Fruit fly (Drosophila melanogaster): ENCODE measurements around the gene Wnk.

Wnk gene

DNA sequence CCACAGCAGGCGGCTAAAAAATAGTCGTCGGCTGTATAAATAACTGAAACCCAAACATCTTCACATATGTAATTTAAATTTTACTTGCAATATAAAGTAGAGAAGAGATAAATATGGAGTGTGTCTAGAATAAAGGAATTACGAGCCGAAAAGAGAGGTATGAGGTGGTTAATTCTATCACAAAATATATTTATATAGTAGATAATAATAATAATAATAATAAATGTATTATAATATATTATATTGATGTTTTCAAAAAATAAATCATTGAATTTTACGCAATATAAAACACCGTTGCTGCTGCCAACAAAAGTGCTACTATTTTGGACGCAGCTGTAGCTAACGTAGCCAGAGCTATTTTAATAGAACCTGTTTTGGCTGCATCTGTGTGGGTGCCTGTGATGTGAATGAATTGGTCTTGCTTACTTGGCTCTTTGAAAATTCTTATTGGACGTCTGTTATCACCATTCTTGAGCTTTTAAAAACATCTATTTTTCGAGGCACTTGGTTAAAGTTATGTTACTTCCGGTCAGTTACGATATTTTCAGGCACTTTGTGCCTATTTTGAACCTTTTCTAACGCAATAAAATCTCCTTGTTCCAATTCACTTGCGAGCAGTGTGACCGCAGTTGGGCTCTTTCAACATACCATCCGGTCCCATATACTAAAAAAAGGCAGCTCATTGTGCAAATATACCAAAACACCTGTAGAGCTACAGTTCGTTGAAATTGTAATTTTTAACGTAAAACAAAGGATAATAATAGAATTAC lies 57.7 kb downstream of the Wnk start, which contains the start of gene Hr78 (continued):
- TF ChIP-seq CG9437 (GFP tag; optimal IDR thresholded peaks at IDR 0.05) (peak; percentile 91), pnt (GFP tag; optimal IDR thresholded peaks at IDR 0.05) (no peak), CG11560 (tag; IDR thresholded peaks at IDR 0.05) (no peak), CG11695 (GFP tag; IDR thresholded peaks at IDR 0.05) (peak; percentile 89; the same call in 2 of the 3 replicates), vnd (GFP tag; IDR thresholded peaks at IDR 0.05; ENCODE audit: partially characterized antibody) (no peak), CG11398 (GFP tag; optimal IDR thresholded peaks at IDR 0.05) (no peak), Oli (tag; optimal IDR thresholded peaks at IDR 0.05) (peak; percentile 87), BEAF-32 (GFP tag; optimal IDR thresholded peaks at IDR 0.05) (peak; percentile 29), Hmr (GFP tag; optimal IDR thresholded peaks at IDR 0.05) (peak; percentile 90), CG9876 (GFP tag; optimal IDR thresholded peaks at IDR 0.05) (no peak), CG18619 (GFP tag; optimal IDR thresholded peaks at IDR 0.05) (peak; percentile 74), pum (GFP tag; optimal IDR thresholded peaks at IDR 0.05) (no peak), Sry-β (GFP tag; optimal IDR thresholded peaks at IDR 0.05) (no peak), CG4404 (GFP tag; IDR thresholded peaks at IDR 0.05) (peak; percentile 24; the same call in 1 of the 2 replicates), dati (GFP tag; IDR thresholded peaks at IDR 0.05) (no peak), wek (GFP tag; optimal IDR thresholded peaks at IDR 0.05) (no peak), CG4424 (GFP tag; optimal IDR thresholded peaks at IDR 0.05) (peak; percentile 75), CG14014 (GFP tag; IDR thresholded peaks at IDR 0.05) (peak; percentile 68), CG9932 (GFP tag; IDR thresholded peaks at IDR 0.05) (peak; percentile 49), jing (GFP tag; optimal IDR thresholded peaks at IDR 0.05) (no peak), CG8924 (tag; optimal IDR thresholded peaks at IDR 0.05) (peak; percentile 92), sc (optimal IDR thresholded peaks at IDR 0.05) (no peak), sc (GFP tag; optimal IDR thresholded peaks at IDR 0.05) (peak; percentile 65), CG10267 (tag; optimal IDR thresholded peaks at IDR 0.05) (peak; percentile 82), CG3281 (GFP tag; optimal IDR thresholded peaks at IDR 0.05) (peak; percentile 89), CG18764 (GFP tag; optimal IDR thresholded peaks at IDR 0.05) (peak; percentile 40), odd (GFP tag; optimal IDR thresholded peaks at IDR 0.05) (peak; percentile 87), CG4707 (GFP tag; optimal IDR thresholded peaks at IDR 0.05) (peak; percentile 44), Xbp1 (GFP tag; optimal IDR thresholded peaks at IDR 0.05) (peak; percentile 67), ap (GFP tag; IDR thresholded peaks at IDR 0.05) (peak; percentile 47; the same call in 1 of the 2 replicates), slou (GFP tag; optimal IDR thresholded peaks at IDR 0.05) (no peak), hb (GFP tag; IDR thresholded peaks at IDR 0.05; ENCODE audit: partially characterized antibody) (no peak), Doc3 (GFP tag; IDR thresholded peaks at IDR 0.05; ENCODE audit: partially characterized antibody) (no peak), CG13775 (GFP tag; optimal IDR thresholded peaks at IDR 0.05) (peak; percentile 82), CG17186 (GFP tag; optimal IDR thresholded peaks at IDR 0.05) (no peak), CG7556 (GFP tag; optimal IDR thresholded peaks at IDR 0.05) (peak; percentile 92), crp (GFP tag; optimal IDR thresholded peaks at IDR 0.05) (peak in 1 of 2 experiments; percentile 4), pan (optimal IDR thresholded peaks at IDR 0.05) (no peak), pan (GFP tag; optimal IDR thresholded peaks at IDR 0.05 in 1 of 2, IDR thresholded peaks at IDR 0.05 in 1 of 2) (peak in 1 of 2 experiments; percentile 62), sr (GFP tag; IDR thresholded peaks at IDR 0.05) (no peak), CG1602 (GFP tag; optimal IDR thresholded peaks at IDR 0.05) (peak; percentile 56), CG12659 (GFP tag; optimal IDR thresholded peaks at IDR 0.05) (peak; percentile 91), gsb (GFP tag; IDR thresholded peaks at IDR 0.05) (0 out of 2 replicates have a peak, but pooled peaks have one; percentile 45), CG8359 (GFP tag; optimal IDR thresholded peaks at IDR 0.05; ENCODE audit: borderline replicate concordance) (peak; percentile 71), stc (GFP tag; IDR thresholded peaks at IDR 0.05) (peak; percentile 62), insv (GFP tag; optimal IDR thresholded peaks at IDR 0.05) (peak; percentile 89 to 99)
